Fruit fly (Drosophila melanogaster) whole organism, embryonic: ENCODE data around the gene gt.

Experiments used
- BEAF-32 ChIP-seq: fragments of 200-800 bp; sonication (Bioruptor generic); optimal IDR thresholded peaks from 3 replicates; lab custom pipeline; 2017; ENCODE audit warnings: missing biosample characterization, missing genetic modification characterization, mild to moderate bottlenecking, moderate library complexity, missing genetic modification reagents
- CG10147 ChIP-seq: fragments of 200-800 bp; sonication (Bioruptor generic); optimal IDR thresholded peaks from 2 replicates; lab custom pipeline; 2019; ENCODE audit warnings: missing biosample characterization, mild to moderate bottlenecking, missing genetic modification characterization, moderate library complexity
- CG11456 ChIP-seq: fragments of 200-800 bp; sonication (Bioruptor generic); IDR thresholded peaks from 3 replicates; pipeline ENCODE4 v1.3.6; 2022; ENCODE audit warnings: missing biosample characterization, missing genetic modification characterization
- CG11504 ChIP-seq: fragments of 200-800 bp; sonication (Bioruptor generic); optimal IDR thresholded peaks from 3 replicates; lab custom pipeline; 2019; ENCODE audit warnings: missing biosample characterization, mild to moderate bottlenecking, missing genetic modification characterization, moderate library complexity
- CG12659 ChIP-seq: fragments of 200-800 bp; sonication (Bioruptor generic); optimal IDR thresholded peaks from 3 replicates; lab custom pipeline; 2017; ENCODE audit warnings: mild to moderate bottlenecking, missing biosample characterization, missing genetic modification reagents, missing genetic modification characterization
- CG13894 ChIP-seq: fragments of 200-800 bp; sonication (Bioruptor generic); optimal IDR thresholded peaks from 3 replicates; lab custom pipeline; 2018; ENCODE audit warnings: missing biosample characterization, mild to moderate bottlenecking, missing genetic modification characterization, moderate library complexity
- CG14710 ChIP-seq: fragments of 200-800 bp; sonication (Bioruptor generic); optimal IDR thresholded peaks from 3 replicates; lab custom pipeline; 2019; ENCODE audit warnings: missing biosample characterization, mild to moderate bottlenecking, missing genetic modification characterization, moderate library complexity
- CG1602 ChIP-seq: fragments of 200-800 bp; sonication (Bioruptor generic); optimal IDR thresholded peaks from 3 replicates; lab custom pipeline; 2016; ENCODE audit warnings: missing biosample characterization, missing genetic modification characterization
- CG1647 ChIP-seq: fragments of 200-800 bp; sonication (Bioruptor generic); optimal IDR thresholded peaks from 3 replicates; lab custom pipeline; 2016; ENCODE audit warnings: missing biosample characterization, missing genetic modification characterization
- CG30020 ChIP-seq: fragments of 200-800 bp; optimal IDR thresholded peaks from 2 replicates; lab custom pipeline; 2019; ENCODE audit warnings: missing biosample characterization, mild to moderate bottlenecking, missing genetic modification characterization, moderate library complexity
- CG30431 ChIP-seq: fragments of 200-800 bp; sonication (Bioruptor generic); optimal IDR thresholded peaks from 2 replicates; lab custom pipeline; 2017; ENCODE audit warnings: missing biosample characterization, missing genetic modification characterization
- CG3847 ChIP-seq: fragments of 200-800 bp; sonication (Bioruptor generic); IDR thresholded peaks from 2 replicates; pipeline ENCODE4 v1.3.6; 2022; ENCODE audit warnings: missing biosample characterization, missing genetic modification characterization
- CG4730 ChIP-seq: fragments of 200-800 bp; sonication (Bioruptor generic); IDR thresholded peaks from 2 replicates; pipeline ENCODE4 v1.3.6; 2022; ENCODE audit warnings: missing biosample characterization, missing genetic modification characterization
- CG6854 ChIP-seq: fragments of 200-800 bp; sonication (Bioruptor generic); optimal IDR thresholded peaks from 3 replicates; lab custom pipeline; 2017; ENCODE audit warnings: missing biosample characterization, mild to moderate bottlenecking, missing genetic modification characterization
- CG7928 ChIP-seq: fragments of 200-800 bp; sonication (Bioruptor generic); optimal IDR thresholded peaks from 2 replicates; lab custom pipeline; 2017; ENCODE audit warnings: missing biosample characterization, mild to moderate bottlenecking, missing genetic modification characterization
- CG9797 ChIP-seq: fragments of 200-800 bp; sonication (Bioruptor generic); optimal IDR thresholded peaks from 3 replicates; lab custom pipeline; 2018; ENCODE audit warnings: missing biosample characterization, mild to moderate bottlenecking, missing genetic modification characterization
- CTCF ChIP-seq: fragments of 200-800 bp; sonication (Bioruptor generic); optimal IDR thresholded peaks from 2 replicates; lab custom pipeline; 2017; ENCODE audit warnings: missing biosample characterization, mild to moderate bottlenecking, missing genetic modification characterization, moderate library complexity
- CkIIα-i1 ChIP-seq: fragments of 200-800 bp; sonication (Bioruptor generic); IDR thresholded peaks from 2 replicates; pipeline ENCODE4 v1.3.6; 2022; ENCODE audit warnings: missing biosample characterization, missing genetic modification characterization
- CoRest ChIP-seq: fragments of 200-800 bp; sonication (Bioruptor generic); optimal IDR thresholded peaks from 3 replicates; lab custom pipeline; 2018; ENCODE audit warnings: missing biosample characterization, mild to moderate bottlenecking, missing genetic modification characterization, moderate library complexity
- Dref ChIP-seq: fragments of 200-800 bp; sonication (Bioruptor generic); IDR thresholded peaks from 2 replicates; pipeline ENCODE4 v1.3.6; 2022; ENCODE audit warnings: missing biosample characterization, missing genetic modification characterization
- GATAe ChIP-seq: fragments of 200-800 bp; sonication (Bioruptor generic); conservative IDR thresholded peaks from 2 replicates; pipeline ENCODE4 v1.3.6; 2022; ENCODE audit warnings: missing biosample characterization, missing genetic modification characterization
- Hr39 ChIP-seq: fragments of >200 bp; optimal IDR thresholded peaks from 2 replicates; lab custom pipeline; 2017
- Hr51 ChIP-seq, 2 experiments: fragments of 200-800 bp; sonication (Bioruptor generic); optimal IDR thresholded peaks; 2 replicates in 1 of 2; 3 replicates in 1 of 2; lab custom pipeline; 2016 to 2018; ENCODE audit warnings: missing biosample characterization in 2 of 2, missing genetic modification characterization in 2 of 2, mild to moderate bottlenecking in 1 of 2, moderate library complexity in 1 of 2
- MTF-1 ChIP-seq: fragments of 200-800 bp; sonication (Bioruptor generic); optimal IDR thresholded peaks from 2 replicates; lab custom pipeline; 2018; ENCODE audit warnings: missing biosample characterization, mild to moderate bottlenecking, missing genetic modification characterization, borderline replicate concordance
- Mad ChIP-seq: fragments of 200-800 bp; sonication (Bioruptor generic); optimal IDR thresholded peaks from 2 replicates; lab custom pipeline; 2016; ENCODE audit warnings: missing biosample characterization, missing genetic modification characterization
- Max ChIP-seq: fragments of 200-800 bp; sonication (Bioruptor generic); optimal IDR thresholded peaks from 2 replicates; lab custom pipeline; 2016; ENCODE audit warnings: missing biosample characterization, mild to moderate bottlenecking, missing genetic modification characterization
- NC2β ChIP-seq: fragments of 200-800 bp; sonication (Bioruptor generic); optimal IDR thresholded peaks from 2 replicates; lab custom pipeline; 2016; ENCODE audit warnings: missing biosample characterization, missing genetic modification characterization
- NK7.1 ChIP-seq: fragments of 200-800 bp; sonication (Bioruptor generic); optimal IDR thresholded peaks from 3 replicates; lab custom pipeline; 2016; ENCODE audit warnings: missing biosample characterization, missing genetic modification characterization
- NfI ChIP-seq: fragments of 200-800 bp; sonication (Bioruptor generic); optimal IDR thresholded peaks from 3 replicates; lab custom pipeline; 2018; ENCODE audit warnings: missing biosample characterization, mild to moderate bottlenecking, missing genetic modification characterization, moderate library complexity
- Optix ChIP-seq: fragments of 200-800 bp; sonication (Bioruptor generic); IDR thresholded peaks from 3 replicates; pipeline ENCODE4 v1.3.6; 2022; ENCODE audit warnings: missing biosample characterization, missing genetic modification characterization
- YL-1 ChIP-seq: fragments of 200-800 bp; sonication (Bioruptor generic); optimal IDR thresholded peaks from 3 replicates; lab custom pipeline; 2017; ENCODE audit warnings: missing biosample characterization, mild to moderate bottlenecking, missing genetic modification characterization
- ato ChIP-seq: fragments of 200-800 bp; sonication (Bioruptor generic); IDR thresholded peaks from 2 replicates; pipeline ENCODE4 v1.3.6; 2022; ENCODE audit warnings: missing biosample characterization, missing genetic modification characterization; ENCODE audit not compliant: partially characterized antibody
- az2 ChIP-seq: fragments of 200-800 bp; sonication (Bioruptor generic); optimal IDR thresholded peaks from 3 replicates; lab custom pipeline; 2016; ENCODE audit warnings: missing biosample characterization, missing genetic modification characterization
- caup ChIP-seq: fragments of 200-800 bp; sonication (Bioruptor generic); optimal IDR thresholded peaks from 3 replicates; lab custom pipeline; 2017; ENCODE audit warnings: missing biosample characterization, mild to moderate bottlenecking, missing genetic modification characterization, moderate library complexity; ENCODE audit not compliant: severe bottlenecking
- chinmo ChIP-seq: fragments of 200-800 bp; sonication (Bioruptor generic); IDR thresholded peaks from 4 replicates; pipeline ENCODE4 v1.3.6; 2022; ENCODE audit warnings: missing biosample characterization, missing genetic modification characterization; ENCODE audit not compliant: partially characterized antibody
- ewg ChIP-seq: fragments of 200-800 bp; sonication (Bioruptor generic); optimal IDR thresholded peaks from 3 replicates; lab custom pipeline; 2017; ENCODE audit warnings: mild to moderate bottlenecking, missing biosample characterization, missing genetic modification reagents, missing genetic modification characterization
- gcm ChIP-seq: fragments of 200-800 bp; sonication (Bioruptor generic); optimal IDR thresholded peaks from 2 replicates; lab custom pipeline; 2019; ENCODE audit warnings: missing biosample characterization, mild to moderate bottlenecking, missing genetic modification characterization, moderate library complexity
- gro ChIP-seq: fragments of 200-800 bp; sonication (Bioruptor generic); optimal IDR thresholded peaks from 2 replicates; lab custom pipeline; 2016; ENCODE audit warnings: missing biosample characterization, missing genetic modification characterization
- ind ChIP-seq: fragments of 200-800 bp; sonication (Bioruptor generic); optimal IDR thresholded peaks from 3 replicates; lab custom pipeline; 2016; ENCODE audit warnings: missing biosample characterization, missing genetic modification characterization
- jumu ChIP-seq: fragments of 200-800 bp; sonication (Bioruptor generic); optimal IDR thresholded peaks from 3 replicates; lab custom pipeline; 2016; ENCODE audit warnings: missing biosample characterization, missing genetic modification characterization
- mam ChIP-seq: fragments of 200-800 bp; sonication (Bioruptor generic); optimal IDR thresholded peaks from 3 replicates; lab custom pipeline; 2016; ENCODE audit warnings: missing biosample characterization, missing genetic modification characterization
- nau ChIP-seq: fragments of 200-800 bp; sonication (Bioruptor generic); optimal IDR thresholded peaks from 3 replicates; lab custom pipeline; 2017; ENCODE audit warnings: missing biosample characterization, mild to moderate bottlenecking, missing genetic modification characterization, missing genetic modification reagents
- peb ChIP-seq: fragments of 200-800 bp; sonication (Bioruptor generic); IDR thresholded peaks from 2 replicates; pipeline ENCODE4 v1.3.6; 2022; ENCODE audit warnings: missing biosample characterization, missing genetic modification characterization
- sd ChIP-seq: fragments of 200-800 bp; sonication (Bioruptor generic); optimal IDR thresholded peaks from 3 replicates; lab custom pipeline; 2018; ENCODE audit warnings: missing biosample characterization, mild to moderate bottlenecking, missing genetic modification characterization, moderate library complexity
- sens ChIP-seq: fragments of 200-800 bp; sonication (Bioruptor generic); peaks from one replicate; lab custom pipeline; 2016; ENCODE audit warnings: missing biosample characterization, missing genetic modification characterization
- so ChIP-seq: fragments of 200-800 bp; sonication (Bioruptor generic); IDR thresholded peaks from 3 replicates; pipeline ENCODE4 v1.3.6; 2022; ENCODE audit warnings: missing biosample characterization, missing genetic modification characterization
- stc ChIP-seq: fragments of 200-800 bp; sonication (Bioruptor generic); IDR thresholded peaks from 2 replicates; pipeline ENCODE4 v1.3.6; 2022; ENCODE audit warnings: missing biosample characterization, missing genetic modification characterization
- tio ChIP-seq: fragments of 200-800 bp; sonication (Bioruptor generic); optimal IDR thresholded peaks from 2 replicates; lab custom pipeline; 2017; ENCODE audit warnings: missing biosample characterization, missing genetic modification characterization, inconsistent platforms
- tll ChIP-seq, 2 experiments: fragments of 200-800 bp in 1 of 2; fragments of >200 bp in 1 of 2; sonication (Bioruptor generic) in 1 of 2; optimal IDR thresholded peaks; 2 replicates each; lab custom pipeline; 2017 to 2019; ENCODE audit warnings: missing biosample characterization in 2 of 2, missing genetic modification characterization in 2 of 2, mild to moderate bottlenecking in 1 of 2, moderate library complexity in 1 of 2
- unpg ChIP-seq: fragments of 200-800 bp; sonication (Bioruptor generic); optimal IDR thresholded peaks from 3 replicates; lab custom pipeline; 2018; ENCODE audit warnings: missing biosample characterization, mild to moderate bottlenecking, missing genetic modification characterization, moderate library complexity
- yki ChIP-seq: fragments of >200 bp; optimal IDR thresholded peaks from 3 replicates; lab custom pipeline; 2018
- zen ChIP-seq: fragments of 200-800 bp; sonication (Bioruptor generic); optimal IDR thresholded peaks from 3 replicates; lab custom pipeline; 2018; ENCODE audit warnings: missing biosample characterization, mild to moderate bottlenecking, missing genetic modification characterization, moderate library complexity

gt gene

dm6 chrX:2443798-2444197, 15.0 kb upstream of the gt start, which contains the start of gene tko (continued):
- TF ChIP-seq CkIIα-i1 (GFP tag; lab: Robert Waterston, UW) (no peak), CG10147 (GFP tag; lab: Kevin White, UChicago) (no peak), GATAe (GFP tag; lab: Robert Waterston, UW) (no peak), YL-1 (GFP tag; lab: Kevin White, UChicago) (peak; percentile 41), CG30020 (tag; lab: Kevin White, UChicago) (no peak), gro (no peak), NfI (GFP tag; lab: Kevin White, UChicago) (no peak), yki (lab: Kevin White, UChicago) (no peak), stc (GFP tag; lab: Robert Waterston, UW) (no peak), CG9797 (GFP tag; lab: Kevin White, UChicago) (peak; percentile 56), peb (no peak), mam (GFP tag; lab: Kevin White, UChicago) (peak; percentile 25), ewg (peak; percentile 53), MTF-1 (GFP tag; lab: Kevin White, UChicago) (no peak), ind (GFP tag; lab: Kevin White, UChicago) (no peak), CG1647 (peak; percentile 41), CG11504 (tag; lab: Kevin White, UChicago) (no peak), nau (GFP tag; lab: Kevin White, UChicago) (no peak), CoRest (tag; lab: Kevin White, UChicago) (peak; percentile 42), Dref (GFP tag; lab: Robert Waterston, UW) (peak; percentile 67), NK7.1 (GFP tag; lab: Kevin White, UChicago) (no peak), CG3847 (GFP tag; lab: Robert Waterston, UW) (peak; percentile 74), CG6854 (no peak), CG12659 (GFP tag; lab: Kevin White, UChicago) (peak; percentile 48), Hr39 (lab: Kevin White, UChicago) (no peak), CG30431 (GFP tag; lab: Kevin White, UChicago) (no peak), CTCF (GFP tag; lab: Kevin White, UChicago) (peak; percentile 60), chinmo (GFP tag; lab: Robert Waterston, UW) (peak; percentile 79; the same call in 2 of the 4 replicates), unpg (no peak), CG4730 (GFP tag; lab: Robert Waterston, UW) (no peak), Hr51 (GFP tag; optimal IDR thresholded peaks at IDR 0.05; lab: Kevin White, UChicago) (no peak), caup (no peak), NC2β (GFP tag; lab: Kevin White, UChicago) (peak; percentile 1), az2 (GFP tag; lab: Kevin White, UChicago) (no peak), Optix (GFP tag; lab: Robert Waterston, UW) (no peak), zen (tag; lab: Kevin White, UChicago) (peak; percentile 70), sens (GFP tag; lab: Kevin White, UChicago) (peak; percentile 64), CG7928 (GFP tag; lab: Kevin White, UChicago) (peak; percentile 30), tll (GFP tag; optimal IDR thresholded peaks at IDR 0.05; lab: Kevin White, UChicago) (no peak), ato (GFP tag; lab: Robert Waterston, UW) (peak; percentile 86), Mad (GFP tag; lab: Kevin White, UChicago) (peak; percentile 19), CG1602 (GFP tag; lab: Kevin White, UChicago) (peak; percentile 10), so (GFP tag; lab: Robert Waterston, UW) (no peak), jumu (GFP tag; lab: Kevin White, UChicago) (no peak), BEAF-32 (GFP tag; lab: Kevin White, UChicago) (peak; percentile 98), tio (GFP tag; lab: Kevin White, UChicago) (no peak), Max (GFP tag; lab: Kevin White, UChicago) (peak; percentile 12), CG11456 (GFP tag; lab: Robert Waterston, UW) (0 out of 3 replicates have a peak, but pooled peaks have one; percentile 24), CG14710 (tag; lab: Kevin White, UChicago) (peak; percentile 68), gcm (GFP tag; lab: Kevin White, UChicago) (no peak), sd (tag; lab: Kevin White, UChicago) (no peak), CG13894 (tag; lab: Kevin White, UChicago) (no peak)
